Worm (Caenorhabditis elegans) whole organism, L3 larva: ENCODE data around the gene ZK546.19.

Experiments
- aly-2 ChIP-seq: fragments of 150-350 bp; optimal IDR thresholded peaks from 2 replicates; lab custom pipeline; 2014; ENCODE audit warnings: missing biosample characterization, missing genetic modification characterization
- ama-1 ChIP-seq: fragments of 150-350 bp; optimal IDR thresholded peaks from 2 replicates; lab custom pipeline; 2018
- daf-12 ChIP-seq: fragments of 150-350 bp; optimal IDR thresholded peaks from 2 replicates; lab custom pipeline; 2014; ENCODE audit warnings: missing biosample characterization, missing genetic modification reagents, missing genetic modification characterization
- egl-5 ChIP-seq: fragments of 150-350 bp; optimal IDR thresholded peaks from 2 replicates; lab custom pipeline; 2017; ENCODE audit warnings: missing biosample characterization, missing genetic modification reagents, missing genetic modification characterization, inconsistent platforms
- mdl-1 ChIP-seq: fragments of 150-350 bp; optimal IDR thresholded peaks from 2 replicates; lab custom pipeline; 2014; ENCODE audit warnings: missing biosample characterization, missing genetic modification characterization
- mml-1 ChIP-seq: fragments of 150-350 bp; sonication (generic microtip); optimal IDR thresholded peaks from 3 replicates; lab custom pipeline; 2014; ENCODE audit warnings: missing biosample characterization, missing genetic modification characterization
- nhr-12 ChIP-seq: fragments of 150-350 bp; optimal IDR thresholded peaks from 2 replicates; lab custom pipeline; 2014; ENCODE audit warnings: missing biosample characterization, missing genetic modification characterization
- nhr-67 ChIP-seq: fragments of 150-350 bp; optimal IDR thresholded peaks from 2 replicates; lab custom pipeline; 2014; ENCODE audit warnings: missing biosample characterization, missing genetic modification characterization
- nhr-76 ChIP-seq: fragments of 150-350 bp; sonication (generic microtip); optimal IDR thresholded peaks from 5 replicates; lab custom pipeline; 2014; ENCODE audit warnings: missing biosample characterization, missing genetic modification characterization
- snpc-4 ChIP-seq: fragments of 150-350 bp; optimal IDR thresholded peaks from 2 replicates; lab custom pipeline; 2014; ENCODE audit warnings: missing biosample characterization, missing genetic modification characterization

The ZK546.19 gene

ce11 chrII:4989802-4990201, 48.3 kb downstream of the ZK546.19 start, which contains the start of gene T27F7.12:
Gene T27F7.12, plus strand, starts transcription at chrII:4990102.
- TF ChIP-seq aly-2 (tag; lab: Kevin White, UChicago) (no peak), ama-1 (lab: Kevin White, UChicago) (no peak), nhr-76 (tag; lab: Kevin White, UChicago) (no peak), daf-12 (tag; lab: Kevin White, UChicago) (no peak), egl-5 (no peak), mdl-1 (no peak), nhr-12 (tag; lab: Kevin White, UChicago) (no peak), nhr-67 (tag; lab: Kevin White, UChicago) (no peak), snpc-4 (tag; lab: Kevin White, UChicago) (no peak), mml-1 (tag; lab: Kevin White, UChicago) (no peak)
